Fruit fly (Drosophila melanogaster) whole organism, embryonic: Measurements from ENCODE around the gene cd.
A peak's percentile ranks its signal among the peaks of the same experiment; 100 is the strongest.

ENCODE experiments used
- Asciz ChIP-seq: fragments of 200-800 bp; sonication (Bioruptor generic); optimal IDR thresholded peaks from 2 replicates; lab custom pipeline; 2017; ENCODE audit warnings: missing biosample characterization, mild to moderate bottlenecking, missing genetic modification characterization, missing genetic modification reagents
- CG11093 ChIP-seq: fragments of 200-800 bp; sonication (Bioruptor generic); IDR thresholded peaks from 3 replicates; pipeline ENCODE4 v1.3.6; 2022; ENCODE audit warnings: missing biosample characterization, missing genetic modification characterization
- CG12659 ChIP-seq: fragments of 200-800 bp; sonication (Bioruptor generic); optimal IDR thresholded peaks from 3 replicates; lab custom pipeline; 2017; ENCODE audit warnings: mild to moderate bottlenecking, missing biosample characterization, missing genetic modification reagents, missing genetic modification characterization
- CG13775 ChIP-seq: fragments of 200-800 bp; sonication (Bioruptor generic); optimal IDR thresholded peaks from 3 replicates; lab custom pipeline; 2017; ENCODE audit warnings: missing biosample characterization, mild to moderate bottlenecking, missing genetic modification characterization
- CG14441 ChIP-seq: fragments of 200-800 bp; sonication (Bioruptor generic); IDR thresholded peaks from 2 replicates; pipeline ENCODE4 v1.3.6; 2022; ENCODE audit warnings: missing biosample characterization, missing genetic modification characterization
- CG15073 ChIP-seq: fragments of 200-800 bp; sonication (Bioruptor generic); optimal IDR thresholded peaks from 2 replicates; lab custom pipeline; 2016; ENCODE audit warnings: missing biosample characterization, missing genetic modification characterization
- CG17359 ChIP-seq: fragments of 200-800 bp; sonication (Bioruptor generic); optimal IDR thresholded peaks from 3 replicates; lab custom pipeline; 2018; ENCODE audit warnings: missing biosample characterization, mild to moderate bottlenecking, missing genetic modification characterization, moderate library complexity
- CG17361 ChIP-seq: fragments of 200-800 bp; sonication (Bioruptor generic); IDR thresholded peaks from 3 replicates; pipeline ENCODE4 v1.3.6; 2022; ENCODE audit warnings: missing biosample characterization, missing genetic modification characterization
- CG17385 ChIP-seq: fragments of 200-800 bp; sonication (Bioruptor generic); optimal IDR thresholded peaks from 3 replicates; lab custom pipeline; 2018; ENCODE audit warnings: missing biosample characterization, mild to moderate bottlenecking, missing genetic modification characterization
- CG17829 ChIP-seq: fragments of 200-800 bp; optimal IDR thresholded peaks from 2 replicates; lab custom pipeline; 2019; ENCODE audit warnings: missing biosample characterization, mild to moderate bottlenecking, missing genetic modification characterization, moderate library complexity
- CG1792 ChIP-seq: fragments of 200-800 bp; sonication (Bioruptor generic); optimal IDR thresholded peaks from 2 replicates; lab custom pipeline; 2016; ENCODE audit warnings: missing biosample characterization, missing genetic modification characterization
- CG18599 ChIP-seq: fragments of 200-800 bp; sonication (Bioruptor generic); optimal IDR thresholded peaks from 3 replicates; lab custom pipeline; 2017; ENCODE audit warnings: missing biosample characterization, missing genetic modification characterization, mild to moderate bottlenecking, moderate library complexity, missing genetic modification reagents
- CG2116 ChIP-seq: fragments of 200-800 bp; sonication (Bioruptor generic); optimal IDR thresholded peaks from 3 replicates; lab custom pipeline; 2018; ENCODE audit warnings: missing biosample characterization, mild to moderate bottlenecking, missing genetic modification characterization
- CG2129 ChIP-seq: fragments of 200-800 bp; sonication (Bioruptor generic); IDR thresholded peaks from 2 replicates; pipeline ENCODE4 v1.3.6; 2022; ENCODE audit warnings: missing biosample characterization, missing genetic modification characterization; ENCODE audit not compliant: partially characterized antibody
- CG2875 ChIP-seq: fragments of 200-800 bp; sonication (Bioruptor generic); optimal IDR thresholded peaks from 2 replicates; lab custom pipeline; 2017; ENCODE audit warnings: missing biosample characterization, mild to moderate bottlenecking, missing genetic modification characterization, missing genetic modification reagents
- CG33213 ChIP-seq: fragments of 200-800 bp; sonication (Bioruptor generic); optimal IDR thresholded peaks from 3 replicates; lab custom pipeline; 2016; ENCODE audit warnings: missing biosample characterization, missing genetic modification characterization
- CG34224 ChIP-seq: fragments of 200-800 bp; sonication (Bioruptor generic); IDR thresholded peaks from 3 replicates; pipeline ENCODE4 v1.3.6; 2022; ENCODE audit warnings: missing biosample characterization, missing genetic modification characterization; ENCODE audit not compliant: partially characterized antibody
- CG4424 ChIP-seq: fragments of 200-800 bp; sonication (Bioruptor generic); optimal IDR thresholded peaks from 3 replicates; lab custom pipeline; 2016; ENCODE audit warnings: missing biosample characterization, missing genetic modification characterization
- CG4617 ChIP-seq: fragments of 200-800 bp; sonication (Bioruptor generic); optimal IDR thresholded peaks from 3 replicates; lab custom pipeline; 2016; ENCODE audit warnings: missing biosample characterization, missing genetic modification characterization, borderline replicate concordance
- CG4730 ChIP-seq: fragments of 200-800 bp; sonication (Bioruptor generic); IDR thresholded peaks from 2 replicates; pipeline ENCODE4 v1.3.6; 2022; ENCODE audit warnings: missing biosample characterization, missing genetic modification characterization
- CG9932 ChIP-seq: fragments of 200-800 bp; sonication (Bioruptor generic); IDR thresholded peaks from 2 replicates; pipeline ENCODE4 v1.3.6; 2022; ENCODE audit warnings: missing biosample characterization, missing genetic modification characterization
- CoRest ChIP-seq: fragments of 200-800 bp; sonication (Bioruptor generic); optimal IDR thresholded peaks from 3 replicates; lab custom pipeline; 2018; ENCODE audit warnings: missing biosample characterization, mild to moderate bottlenecking, missing genetic modification characterization, moderate library complexity
- Dad ChIP-seq: fragments of 200-800 bp; sonication (Bioruptor generic); optimal IDR thresholded peaks from 3 replicates; lab custom pipeline; 2016; ENCODE audit warnings: missing biosample characterization, missing genetic modification characterization
- Doc2 ChIP-seq: fragments of 200-800 bp; sonication (Bioruptor generic); IDR thresholded peaks from 2 replicates; pipeline ENCODE4 v1.3.6; 2022; ENCODE audit warnings: missing biosample characterization, missing genetic modification characterization
- Ets65A ChIP-seq: fragments of 200-800 bp; sonication (Bioruptor generic); peaks from one replicate; lab custom pipeline; 2016; ENCODE audit warnings: missing biosample characterization, missing genetic modification characterization
- H2.0 ChIP-seq: fragments of 200-800 bp; sonication (Bioruptor generic); IDR thresholded peaks from 2 replicates; pipeline ENCODE4 v1.3.6; 2022; ENCODE audit warnings: missing biosample characterization, missing genetic modification characterization
- Hmr ChIP-seq: fragments of 200-800 bp; sonication (Bioruptor generic); optimal IDR thresholded peaks from 3 replicates; lab custom pipeline; 2017; ENCODE audit warnings: mild to moderate bottlenecking, missing biosample characterization, missing genetic modification reagents, missing genetic modification characterization
- Lhr ChIP-seq: fragments of 200-800 bp; sonication (Bioruptor generic); optimal IDR thresholded peaks from 3 replicates; lab custom pipeline; 2017; ENCODE audit warnings: mild to moderate bottlenecking, missing biosample characterization, missing genetic modification reagents, missing genetic modification characterization
- Myb ChIP-seq: fragments of 200-800 bp; sonication (Bioruptor generic); optimal IDR thresholded peaks from 2 replicates; lab custom pipeline; 2016; ENCODE audit warnings: missing biosample characterization, missing genetic modification characterization
- Optix ChIP-seq: fragments of 200-800 bp; sonication (Bioruptor generic); IDR thresholded peaks from 3 replicates; pipeline ENCODE4 v1.3.6; 2022; ENCODE audit warnings: missing biosample characterization, missing genetic modification characterization
- Poxn ChIP-seq: fragments of 200-800 bp; sonication (Bioruptor generic); IDR thresholded peaks from 2 replicates; pipeline ENCODE4 v1.3.6; 2022; ENCODE audit warnings: missing biosample characterization, missing genetic modification characterization
- Usf ChIP-seq: fragments of 200-800 bp; sonication (Bioruptor generic); optimal IDR thresholded peaks from 2 replicates; lab custom pipeline; 2017; ENCODE audit warnings: missing genotype, missing biosample characterization, missing genetic modification characterization
- amos ChIP-seq: fragments of 200-800 bp; sonication (Bioruptor generic); IDR thresholded peaks from 2 replicates; pipeline ENCODE4 v1.3.6; 2022; ENCODE audit warnings: missing biosample characterization, missing genetic modification characterization; ENCODE audit not compliant: partially characterized antibody
- cwo ChIP-seq: fragments of 200-800 bp; sonication (Bioruptor generic); optimal IDR thresholded peaks from 3 replicates; lab custom pipeline; 2017; ENCODE audit warnings: missing biosample characterization, missing genetic modification characterization, mild to moderate bottlenecking, moderate library complexity, missing genetic modification reagents
- dmrt99B ChIP-seq: fragments of 200-800 bp; sonication (Bioruptor generic); optimal IDR thresholded peaks from 2 replicates; lab custom pipeline; 2018; ENCODE audit warnings: missing biosample characterization, mild to moderate bottlenecking, missing genetic modification characterization, moderate library complexity
- gce ChIP-seq: fragments of 200-800 bp; sonication (Bioruptor generic); IDR thresholded peaks from 3 replicates; pipeline ENCODE4 v1.3.6; 2022; ENCODE audit warnings: missing biosample characterization, missing genetic modification characterization
- gem ChIP-seq: fragments of 200-800 bp; sonication (Bioruptor generic); optimal IDR thresholded peaks from 2 replicates; lab custom pipeline; 2019; ENCODE audit warnings: missing biosample characterization, mild to moderate bottlenecking, missing genetic modification characterization, moderate library complexity
- grau ChIP-seq: fragments of 200-800 bp; optimal IDR thresholded peaks from 3 replicates; lab custom pipeline; 2019; ENCODE audit warnings: missing biosample characterization, mild to moderate bottlenecking, missing genetic modification characterization, moderate library complexity
- hbn ChIP-seq: fragments of 200-800 bp; sonication (Bioruptor generic); IDR thresholded peaks from 2 replicates; pipeline ENCODE4 v1.3.6; 2022; ENCODE audit warnings: missing biosample characterization, missing genetic modification characterization; ENCODE audit not compliant: partially characterized antibody
- kah ChIP-seq: fragments of 200-800 bp; sonication (Bioruptor generic); optimal IDR thresholded peaks from 2 replicates; lab custom pipeline; 2018; ENCODE audit warnings: missing biosample characterization, mild to moderate bottlenecking, missing genetic modification characterization
- mirr ChIP-seq: fragments of 200-800 bp; sonication (Bioruptor generic); optimal IDR thresholded peaks from 3 replicates; lab custom pipeline; 2018; ENCODE audit warnings: missing biosample characterization, mild to moderate bottlenecking, missing genetic modification characterization
- repo ChIP-seq: fragments of 200-800 bp; sonication (Bioruptor generic); optimal IDR thresholded peaks from 2 replicates; lab custom pipeline; 2016; ENCODE audit warnings: missing biosample characterization, missing genetic modification characterization
- run ChIP-seq: fragments of 200-800 bp; sonication (Bioruptor generic); optimal IDR thresholded peaks from 3 replicates; lab custom pipeline; 2018; ENCODE audit warnings: missing biosample characterization, mild to moderate bottlenecking, missing genetic modification characterization
- scrt ChIP-seq: fragments of 200-800 bp; sonication (Bioruptor generic); optimal IDR thresholded peaks from 2 replicates; lab custom pipeline; 2018; ENCODE audit warnings: missing biosample characterization, mild to moderate bottlenecking, missing genetic modification characterization, moderate library complexity
- sd ChIP-seq: fragments of 200-800 bp; sonication (Bioruptor generic); optimal IDR thresholded peaks from 3 replicates; lab custom pipeline; 2018; ENCODE audit warnings: missing biosample characterization, mild to moderate bottlenecking, missing genetic modification characterization, moderate library complexity
- sna ChIP-seq: fragments of 200-800 bp; sonication (Bioruptor generic); IDR thresholded peaks from 2 replicates; pipeline ENCODE4 v1.3.6; 2022; ENCODE audit warnings: missing biosample characterization, missing genetic modification characterization; ENCODE audit not compliant: partially characterized antibody
- unc-4 ChIP-seq: fragments of 200-800 bp; sonication (Bioruptor generic); IDR thresholded peaks from 2 replicates; pipeline ENCODE4 v1.3.6; 2022; ENCODE audit warnings: missing biosample characterization, missing genetic modification characterization; ENCODE audit not compliant: partially characterized antibody
- usp ChIP-seq: fragments of >200 bp; optimal IDR thresholded peaks from 2 replicates; lab custom pipeline; 2017; ENCODE audit warnings: missing biosample characterization, missing genetic modification characterization
- wek ChIP-seq: fragments of 200-800 bp; sonication (Bioruptor generic); optimal IDR thresholded peaks from 3 replicates; lab custom pipeline; 2018; ENCODE audit warnings: missing biosample characterization, mild to moderate bottlenecking, missing genetic modification characterization, moderate library complexity

cd gene

dm6 chr3R:22726031-22726770 is 31.4 kb downstream of the cd start, which contains the start of gene RNF220 (continued):
- peak; percentile 50 for TF ChIP-seq unc-4
- no peak for TF ChIP-seq sd
- no peak for TF ChIP-seq Optix (GFP tag; lab: Robert Waterston, UW)
- no peak for TF ChIP-seq CG1792
- TF ChIP-seq Dad (GFP tag; lab: Kevin White, UChicago): no peak
- TF ChIP-seq Doc2: no peak
- peak; percentile 49 for TF ChIP-seq gem
- TF ChIP-seq usp (GFP tag; lab: Kevin White, UChicago): no peak
- peak; percentile 33 for TF ChIP-seq CG12659 (GFP tag; lab: Kevin White, UChicago)
- peak; percentile 1 for TF ChIP-seq CG17829 (tag; lab: Kevin White, UChicago)
- TF ChIP-seq dmrt99B (tag; lab: Kevin White, UChicago): peak; percentile 13
- TF ChIP-seq Usf (GFP tag; lab: Kevin White, UChicago): no peak
- TF ChIP-seq Poxn: no peak
- TF ChIP-seq CG2116 (GFP tag; lab: Kevin White, UChicago): peak; percentile 46
- TF ChIP-seq CG2129 (GFP tag; lab: Robert Waterston, UW): peak; percentile 11
- peak; percentile 60 for TF ChIP-seq hbn
- no peak for TF ChIP-seq CG15073 (GFP tag; lab: Kevin White, UChicago)
- peak; percentile 2 for TF ChIP-seq Lhr (GFP tag; lab: Kevin White, UChicago)
- TF ChIP-seq gce (GFP tag; lab: Robert Waterston, UW): no peak
- TF ChIP-seq Myb (GFP tag; lab: Kevin White, UChicago): peak; percentile 68
- TF ChIP-seq CG33213 (GFP tag; lab: Kevin White, UChicago): no peak
- no peak for TF ChIP-seq scrt (GFP tag; lab: Kevin White, UChicago)
- TF ChIP-seq mirr (GFP tag; lab: Kevin White, UChicago): no peak
- TF ChIP-seq CG34224: peak; percentile 54; the same call in 1 of the 3 replicates
- TF ChIP-seq CG4424 (GFP tag; lab: Kevin White, UChicago): peak; percentile 31
- peak; percentile 67 for TF ChIP-seq Ets65A (GFP tag; lab: Kevin White, UChicago)
- TF ChIP-seq CoRest: peak; percentile 55
- peak; percentile 60 for TF ChIP-seq CG17361 (GFP tag; lab: Robert Waterston, UW)
- TF ChIP-seq CG18599 (GFP tag; lab: Kevin White, UChicago): peak; percentile 7
- TF ChIP-seq kah (GFP tag; lab: Kevin White, UChicago): no peak
- TF ChIP-seq cwo (GFP tag; lab: Kevin White, UChicago): no peak
- TF ChIP-seq CG4730: no peak
- no peak for TF ChIP-seq H2.0
- TF ChIP-seq CG9932 (GFP tag; lab: Robert Waterston, UW): peak; percentile 47
- no peak for TF ChIP-seq Hmr (GFP tag; lab: Kevin White, UChicago)
- no peak for TF ChIP-seq CG2875
- peak; percentile 32 for TF ChIP-seq CG13775
- TF ChIP-seq repo (GFP tag; lab: Kevin White, UChicago): no peak
- TF ChIP-seq grau: peak; percentile 33
- no peak for TF ChIP-seq CG11093 (GFP tag; lab: Robert Waterston, UW)
- no peak for TF ChIP-seq Asciz (GFP tag; lab: Kevin White, UChicago)
- no peak; the same call in 1 of the 2 replicates for TF ChIP-seq sna
- TF ChIP-seq CG17359 (tag; lab: Kevin White, UChicago): no peak
- TF ChIP-seq CG17385 (GFP tag; lab: Kevin White, UChicago): peak; percentile 12
- TF ChIP-seq wek (GFP tag; lab: Kevin White, UChicago): no peak
- TF ChIP-seq CG14441 (GFP tag; lab: Robert Waterston, UW): 0 out of 2 replicates have a peak, but pooled peaks have one; percentile 4
- peak; percentile 5 for TF ChIP-seq CG4617 (GFP tag; lab: Kevin White, UChicago)
- TF ChIP-seq amos: peak; percentile 82
- no peak for TF ChIP-seq run (tag; lab: Kevin White, UChicago)
